Fruit fly (Drosophila melanogaster) whole organism, embryonic: Measurements from ENCODE around the gene att-ORFB.

ENCODE experiments used
- Atf3 ChIP-seq: fragments of 200-800 bp; sonication (Bioruptor generic); optimal IDR thresholded peaks from 3 replicates; lab custom pipeline; 2016; ENCODE audit warnings: missing biosample characterization, missing genetic modification characterization
- CG10462 ChIP-seq: fragments of 200-800 bp; sonication (Bioruptor generic); optimal IDR thresholded peaks from 2 replicates; lab custom pipeline; 2016; ENCODE audit warnings: missing biosample characterization, missing genetic modification characterization
- CG10565 ChIP-seq: fragments of 200-800 bp; sonication (Bioruptor generic); optimal IDR thresholded peaks from 3 replicates; lab custom pipeline; 2016; ENCODE audit warnings: missing biosample characterization, mild to moderate bottlenecking, missing genetic modification characterization
- CG10959 ChIP-seq: fragments of 200-800 bp; sonication (Bioruptor generic); IDR thresholded peaks from 2 replicates; pipeline ENCODE4 v1.3.6; 2022; ENCODE audit warnings: missing biosample characterization, missing genetic modification characterization
- CG12236 ChIP-seq: fragments of 200-800 bp; sonication (Bioruptor generic); optimal IDR thresholded peaks from 2 replicates; lab custom pipeline; 2016; ENCODE audit warnings: missing biosample characterization, missing genetic modification characterization
- CG1233 ChIP-seq: fragments of 200-800 bp; sonication (Bioruptor generic); optimal IDR thresholded peaks from 4 replicates; lab custom pipeline; 2018; ENCODE audit warnings: missing biosample characterization, mild to moderate bottlenecking, missing genetic modification characterization
- CG13424 ChIP-seq: fragments of 200-800 bp; sonication (Bioruptor generic); optimal IDR thresholded peaks from 2 replicates; lab custom pipeline; 2019; ENCODE audit warnings: missing biosample characterization, mild to moderate bottlenecking, missing genetic modification characterization, moderate library complexity
- CG14860 ChIP-seq: fragments of 200-800 bp; sonication (Bioruptor generic); IDR thresholded peaks from 3 replicates; pipeline ENCODE4 v1.3.6; 2022; ENCODE audit warnings: missing biosample characterization, missing genetic modification characterization; ENCODE audit not compliant: partially characterized antibody
- CG17328 ChIP-seq: fragments of 200-800 bp; sonication (Bioruptor generic); IDR thresholded peaks from 2 replicates; pipeline ENCODE4 v1.3.6; 2022; ENCODE audit warnings: missing biosample characterization, missing genetic modification characterization
- CG17568 ChIP-seq: fragments of 200-800 bp; sonication (Bioruptor generic); optimal IDR thresholded peaks from 2 replicates; lab custom pipeline; 2018; ENCODE audit warnings: missing biosample characterization, mild to moderate bottlenecking, missing genetic modification characterization, moderate library complexity
- CG18262 ChIP-seq: fragments of 200-800 bp; optimal IDR thresholded peaks from 3 replicates; lab custom pipeline; 2019; ENCODE audit warnings: missing biosample characterization, mild to moderate bottlenecking, missing genetic modification characterization, moderate library complexity
- CG18619 ChIP-seq: fragments of 200-800 bp; sonication (Bioruptor generic); optimal IDR thresholded peaks from 3 replicates; lab custom pipeline; 2017; ENCODE audit warnings: missing biosample characterization, mild to moderate bottlenecking, missing genetic modification characterization
- CG2199 ChIP-seq: fragments of 200-800 bp; sonication (Bioruptor generic); IDR thresholded peaks from 3 replicates; pipeline ENCODE4 v1.3.6; 2022; ENCODE audit warnings: missing biosample characterization, missing genetic modification characterization
- CG30403 ChIP-seq: fragments of 200-800 bp; sonication (Bioruptor generic); optimal IDR thresholded peaks from 3 replicates; lab custom pipeline; 2016; ENCODE audit warnings: missing biosample characterization, missing genetic modification characterization
- CG34422 ChIP-seq: fragments of 200-800 bp; sonication (Bioruptor generic); IDR thresholded peaks from 3 replicates; pipeline ENCODE4 v1.3.6; 2022; ENCODE audit warnings: missing biosample characterization, missing genetic modification characterization
- CG6175 ChIP-seq: fragments of 200-800 bp; sonication (Bioruptor generic); IDR thresholded peaks from 3 replicates; pipeline ENCODE4 v1.3.6; 2022; ENCODE audit warnings: missing biosample characterization, missing genetic modification characterization
- Drgx ChIP-seq: fragments of 200-800 bp; sonication (Bioruptor generic); IDR thresholded peaks from 2 replicates; pipeline ENCODE4 v1.3.6; 2022; ENCODE audit warnings: missing biosample characterization, missing genetic modification characterization
- E2f1 ChIP-seq: fragments of 200-800 bp; sonication (Bioruptor generic); IDR thresholded peaks from 2 replicates; pipeline ENCODE4 v1.3.6; 2022; ENCODE audit warnings: missing biosample characterization, missing genetic modification characterization
- Fer3 ChIP-seq: fragments of 200-800 bp; sonication (Bioruptor generic); optimal IDR thresholded peaks from 2 replicates; lab custom pipeline; 2018; ENCODE audit warnings: missing biosample characterization, mild to moderate bottlenecking, missing genetic modification characterization, moderate library complexity
- Gsc ChIP-seq: fragments of 200-800 bp; sonication (Bioruptor generic); IDR thresholded peaks from 2 replicates; pipeline ENCODE4 v1.3.6; 2022; ENCODE audit warnings: missing biosample characterization, missing genetic modification characterization
- Hand ChIP-seq: fragments of 200-800 bp; sonication (Bioruptor generic); optimal IDR thresholded peaks from 2 replicates; lab custom pipeline; 2017; ENCODE audit warnings: mild to moderate bottlenecking, missing biosample characterization, missing genetic modification reagents, missing genetic modification characterization
- Hey ChIP-seq: fragments of 200-800 bp; sonication (Bioruptor generic); optimal IDR thresholded peaks from 3 replicates; lab custom pipeline; 2018; ENCODE audit warnings: missing biosample characterization, mild to moderate bottlenecking, missing genetic modification characterization
- Hsf ChIP-seq: fragments of 200-800 bp; sonication (Bioruptor generic); optimal IDR thresholded peaks from 3 replicates; lab custom pipeline; 2016; ENCODE audit warnings: missing biosample characterization, missing genetic modification characterization
- Sry-δ ChIP-seq: fragments of 200-800 bp; sonication (Bioruptor generic); optimal IDR thresholded peaks from 2 replicates; lab custom pipeline; 2016; ENCODE audit warnings: missing biosample characterization, missing genetic modification characterization
- al ChIP-seq: fragments of 200-800 bp; sonication (Bioruptor generic); IDR thresholded peaks from 2 replicates; pipeline ENCODE4 v1.3.6; 2022; ENCODE audit warnings: missing biosample characterization, missing genetic modification characterization
- fd96Cb ChIP-seq: fragments of 200-800 bp; sonication (Bioruptor generic); optimal IDR thresholded peaks from 2 replicates; lab custom pipeline; 2018; ENCODE audit warnings: missing biosample characterization, mild to moderate bottlenecking, missing genetic modification characterization, moderate library complexity
- gcm2 ChIP-seq: fragments of 200-800 bp; sonication (Bioruptor generic); optimal IDR thresholded peaks from 2 replicates; lab custom pipeline; 2016; ENCODE audit warnings: missing biosample characterization, missing genetic modification characterization
- gem ChIP-seq: fragments of 200-800 bp; sonication (Bioruptor generic); optimal IDR thresholded peaks from 2 replicates; lab custom pipeline; 2019; ENCODE audit warnings: missing biosample characterization, mild to moderate bottlenecking, missing genetic modification characterization, moderate library complexity
- gfzf ChIP-seq: fragments of 200-800 bp; sonication (Bioruptor generic); optimal IDR thresholded peaks from 2 replicates; lab custom pipeline; 2016; ENCODE audit warnings: missing biosample characterization, mild to moderate bottlenecking, missing genetic modification characterization, moderate library complexity
- grn ChIP-seq: fragments of 200-800 bp; sonication (Bioruptor generic); optimal IDR thresholded peaks from 3 replicates; lab custom pipeline; 2017; ENCODE audit warnings: missing biosample characterization, missing genetic modification characterization
- gsb ChIP-seq: fragments of 200-800 bp; sonication (Bioruptor generic); IDR thresholded peaks from 2 replicates; pipeline ENCODE4 v1.3.6; 2022; ENCODE audit warnings: missing biosample characterization, missing genetic modification characterization
- gt ChIP-seq: fragments of 200-800 bp; sonication (Bioruptor generic); IDR thresholded peaks from 2 replicates; pipeline ENCODE4 v1.3.6; 2022; ENCODE audit warnings: missing biosample characterization, missing genetic modification characterization
- hkb ChIP-seq, 2 experiments: fragments of 200-800 bp in 1 of 2; fragments of >200 bp in 1 of 2; sonication (Bioruptor generic) in 1 of 2; IDR thresholded peaks in 1 of 2; optimal IDR thresholded peaks in 1 of 2; 2 replicates each; pipeline versions ENCODE4 v1.3.6 to Lab custom; 2017 to 2022; ENCODE audit warnings: missing biosample characterization in 1 of 2, missing genetic modification characterization in 1 of 2
- mirr ChIP-seq: fragments of 200-800 bp; sonication (Bioruptor generic); optimal IDR thresholded peaks from 3 replicates; lab custom pipeline; 2018; ENCODE audit warnings: missing biosample characterization, mild to moderate bottlenecking, missing genetic modification characterization
- nerfin-1 ChIP-seq: fragments of 200-800 bp; sonication (Bioruptor generic); optimal IDR thresholded peaks from 3 replicates; lab custom pipeline; 2019; ENCODE audit warnings: missing biosample characterization, mild to moderate bottlenecking, missing genetic modification characterization, moderate library complexity
- nmo ChIP-seq: fragments of 200-800 bp; sonication (Bioruptor generic); optimal IDR thresholded peaks from 2 replicates; lab custom pipeline; 2018; ENCODE audit warnings: missing biosample characterization, mild to moderate bottlenecking, missing genetic modification characterization, moderate library complexity
- otp ChIP-seq: fragments of 200-800 bp; sonication (Bioruptor generic); IDR thresholded peaks from 3 replicates; pipeline ENCODE4, ENCODE4 v1.3.6; 2022; ENCODE audit warnings: missing biosample characterization, missing genetic modification characterization
- peb ChIP-seq: fragments of 200-800 bp; sonication (Bioruptor generic); IDR thresholded peaks from 2 replicates; pipeline ENCODE4 v1.3.6; 2022; ENCODE audit warnings: missing biosample characterization, missing genetic modification characterization
- pum ChIP-seq: fragments of 200-800 bp; sonication (Bioruptor generic); optimal IDR thresholded peaks from 2 replicates; lab custom pipeline; 2016; ENCODE audit warnings: missing biosample characterization, missing genetic modification characterization
- sd ChIP-seq: fragments of 200-800 bp; sonication (Bioruptor generic); optimal IDR thresholded peaks from 3 replicates; lab custom pipeline; 2018; ENCODE audit warnings: missing biosample characterization, mild to moderate bottlenecking, missing genetic modification characterization, moderate library complexity
- sens ChIP-seq: fragments of 200-800 bp; sonication (Bioruptor generic); peaks from one replicate; lab custom pipeline; 2016; ENCODE audit warnings: missing biosample characterization, missing genetic modification characterization
- seq ChIP-seq: fragments of 200-800 bp; sonication (Bioruptor generic); IDR thresholded peaks from 2 replicates; pipeline ENCODE4 v1.3.6; 2022; ENCODE audit warnings: missing biosample characterization, missing genetic modification characterization
- sr ChIP-seq: fragments of 200-800 bp; sonication (Bioruptor generic); IDR thresholded peaks from 3 replicates; pipeline ENCODE4 v1.3.6; 2022; ENCODE audit warnings: missing biosample characterization, missing genetic modification characterization
- ssp ChIP-seq: fragments of 200-800 bp; sonication (Bioruptor generic); IDR thresholded peaks from 2 replicates; pipeline ENCODE4 v1.3.6; 2022; ENCODE audit warnings: missing biosample characterization, missing genetic modification characterization
- tio ChIP-seq: fragments of 200-800 bp; sonication (Bioruptor generic); optimal IDR thresholded peaks from 2 replicates; lab custom pipeline; 2017; ENCODE audit warnings: missing biosample characterization, missing genetic modification characterization, inconsistent platforms
- trh ChIP-seq: fragments of 200-800 bp; sonication (Bioruptor generic); optimal IDR thresholded peaks from 2 replicates; lab custom pipeline; 2016; ENCODE audit warnings: missing biosample characterization, missing genetic modification characterization
- vfl ChIP-seq: fragments of 200-800 bp; sonication (Bioruptor generic); optimal IDR thresholded peaks from 2 replicates; lab custom pipeline; 2016; ENCODE audit warnings: missing biosample characterization, missing genetic modification characterization
- yki ChIP-seq: fragments of >200 bp; optimal IDR thresholded peaks from 3 replicates; lab custom pipeline; 2018
- z ChIP-seq: fragments of 200-800 bp; sonication (Bioruptor generic); IDR thresholded peaks from 3 replicates; pipeline ENCODE4 v1.3.6; 2022; ENCODE audit warnings: missing biosample characterization, missing genetic modification characterization

att-ORFB gene

dm6 chr3R:20587630-20588479 is 33.7 kb upstream of the att-ORFB start, which contains the start of gene Septin2 (continued):
- TF ChIP-seq CG14860 (GFP tag; lab: Robert Waterston, UW): 0 out of 3 replicates have a peak, but pooled peaks have one; percentile 33
- TF ChIP-seq vfl (GFP tag; lab: Kevin White, UChicago): no peak
- peak; percentile 11; the same call in 1 of the 2 replicates for TF ChIP-seq Gsc (GFP tag; lab: Robert Waterston, UW)
- no peak for TF ChIP-seq gcm2 (GFP tag; lab: Kevin White, UChicago)
- peak; percentile 72 for TF ChIP-seq gfzf (GFP tag; lab: Kevin White, UChicago)
- TF ChIP-seq CG17328: peak; percentile 54; the same call in 1 of the 2 replicates
- peak; percentile 88 for TF ChIP-seq tio (GFP tag; lab: Kevin White, UChicago)
- TF ChIP-seq CG12236 (GFP tag; lab: Kevin White, UChicago): peak; percentile 50
- no peak for TF ChIP-seq gsb (GFP tag; lab: Robert Waterston, UW)
- peak; percentile 87 for TF ChIP-seq nmo
- TF ChIP-seq CG2199 (GFP tag; lab: Robert Waterston, UW): 0 out of 3 replicates have a peak, but pooled peaks have one; percentile 46
- TF ChIP-seq CG6175: no peak
- TF ChIP-seq Hsf (GFP tag; lab: Kevin White, UChicago): peak; percentile 84
- peak; percentile 56; the same call in 1 of the 2 replicates for TF ChIP-seq ssp
- TF ChIP-seq CG1233: peak; percentile 84
- TF ChIP-seq al (GFP tag; lab: Robert Waterston, UW): no peak
- no peak for TF ChIP-seq gt (GFP tag; lab: Robert Waterston, UW)
- 0 out of 3 replicates have a peak, but pooled peaks have one; percentile 18 for TF ChIP-seq sr (GFP tag; lab: Robert Waterston, UW)
- no peak for TF ChIP-seq z (GFP tag; lab: Robert Waterston, UW)
- no peak for TF ChIP-seq grn
- TF ChIP-seq CG30403: peak; percentile 81
- no peak for TF ChIP-seq hkb (optimal IDR thresholded peaks at IDR 0.05; lab: Kevin White, UChicago)
- TF ChIP-seq hkb (GFP tag; IDR thresholded peaks at IDR 0.05; lab: Robert Waterston, UW): peak; percentile 82
- TF ChIP-seq yki: no peak
- TF ChIP-seq CG18262 (tag; lab: Kevin White, UChicago): peak; percentile 91
- TF ChIP-seq gem: peak; percentile 88
- no peak; the same call in 2 of the 3 replicates for TF ChIP-seq otp (GFP tag; lab: Robert Waterston, UW)
- peak; percentile 33 for TF ChIP-seq Hand
- peak; percentile 77 for TF ChIP-seq CG17568
- TF ChIP-seq CG10462: peak; percentile 78
- TF ChIP-seq CG34422 (GFP tag; lab: Robert Waterston, UW): peak; percentile 61
- TF ChIP-seq sd (tag; lab: Kevin White, UChicago): no peak
- TF ChIP-seq sens (GFP tag; lab: Kevin White, UChicago): peak; percentile 96
- peak; percentile 80 for TF ChIP-seq CG13424 (tag; lab: Kevin White, UChicago)
- peak; percentile 9 for TF ChIP-seq Sry-δ (GFP tag; lab: Kevin White, UChicago)
- TF ChIP-seq Atf3: peak; percentile 53
- TF ChIP-seq fd96Cb (tag; lab: Kevin White, UChicago): peak; percentile 85
- TF ChIP-seq E2f1 (GFP tag; lab: Robert Waterston, UW): peak; percentile 52
- peak; percentile 80 for TF ChIP-seq CG18619 (GFP tag; lab: Kevin White, UChicago)
- TF ChIP-seq nerfin-1 (tag; lab: Kevin White, UChicago): peak; percentile 77
- TF ChIP-seq Fer3 (tag; lab: Kevin White, UChicago): peak; percentile 69
- TF ChIP-seq mirr (GFP tag; lab: Kevin White, UChicago): no peak
- TF ChIP-seq CG10565 (GFP tag; lab: Kevin White, UChicago): peak; percentile 34
- peak; percentile 56 for TF ChIP-seq pum (GFP tag; lab: Kevin White, UChicago)
- 0 out of 2 replicates have a peak, but pooled peaks have one; percentile 15 for TF ChIP-seq peb (GFP tag; lab: Robert Waterston, UW)
- peak; percentile 19 for TF ChIP-seq trh (GFP tag; lab: Kevin White, UChicago)
- TF ChIP-seq Drgx: peak; percentile 80
- TF ChIP-seq Hey (tag; lab: Kevin White, UChicago): no peak
- 0 out of 2 replicates have a peak, but pooled peaks have one; percentile 51 for TF ChIP-seq CG10959 (GFP tag; lab: Robert Waterston, UW)
- peak; percentile 62 for TF ChIP-seq seq (GFP tag; lab: Robert Waterston, UW)
